Worm (Caenorhabditis elegans) whole organism, L3 larva: ENCODE results near the gene hot-1.

Source experiments
- R02D3.7 ChIP-seq: fragments of 150-350 bp; optimal IDR thresholded peaks from 2 replicates; lab custom pipeline; 2014; ENCODE audit warnings: missing biosample characterization, missing genetic modification characterization
- ZK546.5 ChIP-seq: sonication (generic microtip); optimal IDR thresholded peaks from 2 replicates; lab custom pipeline; 2017; ENCODE audit warnings: missing biosample characterization, missing genetic modification characterization
- ceh-82 ChIP-seq: fragments of 150-350 bp; optimal IDR thresholded peaks from 2 replicates; lab custom pipeline; 2014; ENCODE audit warnings: missing biosample characterization, missing genetic modification characterization
- elt-2 ChIP-seq: sonication (generic microtip); optimal IDR thresholded peaks from 2 replicates; lab custom pipeline; 2016; ENCODE audit warnings: missing genetic modification reagents, mild to moderate bottlenecking, missing genetic modification characterization, missing compliant biosample characterization
- elt-3 ChIP-seq, 3 experiments: fragments of 150-350 bp in 1 of 3; sonication (generic microtip) in 2 of 3; optimal IDR thresholded peaks; 2 replicates in 2 of 3; 4 replicates in 1 of 3; lab custom pipeline; 2014 to 2017; ENCODE audit warnings: missing biosample characterization in 3 of 3, missing genetic modification characterization in 3 of 3
- fkh-10 ChIP-seq: sonication (generic microtip); optimal IDR thresholded peaks from 2 replicates; lab custom pipeline; 2017; ENCODE audit warnings: missing biosample characterization, missing genetic modification reagents, missing genetic modification characterization
- nhr-25 ChIP-seq: sonication (generic microtip); optimal IDR thresholded peaks from 2 replicates; lab custom pipeline; 2017; ENCODE audit warnings: missing biosample characterization, missing genetic modification characterization
- nhr-76 ChIP-seq: fragments of 150-350 bp; sonication (generic microtip); optimal IDR thresholded peaks from 5 replicates; lab custom pipeline; 2014; ENCODE audit warnings: missing biosample characterization, missing genetic modification characterization
- nhr-77 ChIP-seq: fragments of 150-350 bp; optimal IDR thresholded peaks from 2 replicates; lab custom pipeline; 2014; ENCODE audit warnings: missing biosample characterization, missing genetic modification characterization
- pha-4 ChIP-seq: fragments of 150-350 bp; optimal IDR thresholded peaks from 2 replicates; lab custom pipeline; 2014; ENCODE audit warnings: missing biosample characterization, missing genetic modification reagents, missing genetic modification characterization
- snpc-4 ChIP-seq: fragments of 150-350 bp; optimal IDR thresholded peaks from 2 replicates; lab custom pipeline; 2014; ENCODE audit warnings: missing biosample characterization, missing genetic modification characterization
- tbx-2 ChIP-seq: sonication (generic microtip); optimal IDR thresholded peaks from 2 replicates; lab custom pipeline; 2016; ENCODE audit warnings: mild to moderate bottlenecking, missing genetic modification characterization, missing compliant biosample characterization
- unc-62 ChIP-seq: fragments of 150-350 bp; sonication (generic microtip); optimal IDR thresholded peaks from 4 replicates; lab custom pipeline; 2014; ENCODE audit warnings: missing biosample characterization, missing genetic modification reagents, missing genetic modification characterization
- ztf-11 ChIP-seq: fragments of 150-350 bp; optimal IDR thresholded peaks from 2 replicates; lab custom pipeline; 2014; ENCODE audit warnings: missing biosample characterization, missing genetic modification characterization

ce11 chrV:14576745-14577373 is 44.1 kb upstream of the hot-1 start:
- TF ChIP-seq nhr-76 (tag; lab: Kevin White, UChicago) (no peak), ZK546.5 (tag; lab: Kevin White, UChicago) (no peak), nhr-77 (tag; lab: Kevin White, UChicago) (no peak), fkh-10 (no peak), snpc-4 (tag; lab: Kevin White, UChicago) (no peak), R02D3.7 (tag; lab: Kevin White, UChicago) (no peak), unc-62 (GFP tag; lab: Kevin White, UChicago) (no peak), elt-2 (tag; lab: Kevin White, UChicago) (no peak), ztf-11 (tag; lab: Kevin White, UChicago) (no peak), elt-3 (tag; optimal IDR thresholded peaks at IDR 0.05; lab: Kevin White, UChicago) (no peak), pha-4 (tag; lab: Kevin White, UChicago) (no peak), tbx-2 (tag; lab: Kevin White, UChicago) (no peak), nhr-25 (tag; lab: Kevin White, UChicago) (no peak), ceh-82 (tag; lab: Kevin White, UChicago) (no peak)
